Worm (Caenorhabditis elegans) whole organism, L3 larva: ENCODE measurements around the gene lips-13.

Experiments
- mml-1 ChIP-seq: fragments of 150-350 bp; sonication (generic microtip); optimal IDR thresholded peaks from 3 replicates; lab custom pipeline; 2014; ENCODE audit warnings: missing biosample characterization, missing genetic modification characterization
- nhr-76 ChIP-seq: fragments of 150-350 bp; sonication (generic microtip); optimal IDR thresholded peaks from 5 replicates; lab custom pipeline; 2014; ENCODE audit warnings: missing biosample characterization, missing genetic modification characterization
- skn-1 ChIP-seq: fragments of 150-350 bp; optimal IDR thresholded peaks from 2 replicates; lab custom pipeline; 2014; ENCODE audit warnings: missing biosample characterization, missing genetic modification characterization

ce11 chrII:1085546-1085945, 32.3 kb downstream of the lips-13 start:
- TF ChIP-seq mml-1 (tag; lab: Kevin White, UChicago) (no peak), nhr-76 (tag; lab: Kevin White, UChicago) (no peak), skn-1 (tag; lab: Kevin White, UChicago) (no peak)
